Fruit fly (Drosophila melanogaster) whole organism, embryonic: ENCODE data around the gene CBP.
A peak's percentile ranks its signal among the peaks of the same experiment; 100 is the strongest.

Source experiments
- Adf1 ChIP-seq: fragments of 200-800 bp; sonication (Bioruptor generic); IDR thresholded peaks from 2 replicates; pipeline ENCODE4 v1.3.6; 2022; ENCODE audit warnings: missing biosample characterization, missing genetic modification characterization
- Bdp1 ChIP-seq: fragments of 200-800 bp; sonication (Bioruptor generic); optimal IDR thresholded peaks from 3 replicates; lab custom pipeline; 2016; ENCODE audit warnings: missing biosample characterization, missing genetic modification characterization
- CG11456 ChIP-seq: fragments of 200-800 bp; sonication (Bioruptor generic); IDR thresholded peaks from 3 replicates; pipeline ENCODE4 v1.3.6; 2022; ENCODE audit warnings: missing biosample characterization, missing genetic modification characterization
- CG11723 ChIP-seq: fragments of 200-800 bp; sonication (Bioruptor generic); optimal IDR thresholded peaks from 2 replicates; lab custom pipeline; 2017; ENCODE audit warnings: missing biosample characterization, mild to moderate bottlenecking, missing genetic modification characterization
- CG12236 ChIP-seq: fragments of 200-800 bp; sonication (Bioruptor generic); optimal IDR thresholded peaks from 2 replicates; lab custom pipeline; 2016; ENCODE audit warnings: missing biosample characterization, missing genetic modification characterization
- CG13624 ChIP-seq: fragments of 200-800 bp; sonication (Bioruptor generic); optimal IDR thresholded peaks from 2 replicates; lab custom pipeline; 2016; ENCODE audit warnings: missing biosample characterization, missing genetic modification characterization
- CG15011 ChIP-seq: fragments of 200-800 bp; sonication (Bioruptor generic); optimal IDR thresholded peaks from 3 replicates; lab custom pipeline; 2018; ENCODE audit warnings: missing biosample characterization, mild to moderate bottlenecking, missing genetic modification characterization
- CG1529 ChIP-seq: fragments of 200-800 bp; sonication (Bioruptor generic); optimal IDR thresholded peaks from 3 replicates; lab custom pipeline; 2018; ENCODE audit warnings: missing biosample characterization, missing genetic modification characterization
- CG18011 ChIP-seq: fragments of 200-800 bp; sonication (Bioruptor generic); optimal IDR thresholded peaks from 2 replicates; lab custom pipeline; 2017; ENCODE audit warnings: missing biosample characterization, missing genetic modification characterization, mild to moderate bottlenecking, moderate library complexity, missing genotype
- CG2120 ChIP-seq: fragments of 200-800 bp; sonication (Bioruptor generic); optimal IDR thresholded peaks from 3 replicates; lab custom pipeline; 2016; ENCODE audit warnings: missing biosample characterization, missing genetic modification characterization
- CG2678 ChIP-seq: fragments of 200-800 bp; sonication (Bioruptor generic); optimal IDR thresholded peaks from 3 replicates; lab custom pipeline; 2019; ENCODE audit warnings: missing biosample characterization, mild to moderate bottlenecking, missing genetic modification characterization, moderate library complexity
- CG2889 ChIP-seq: fragments of 200-800 bp; sonication (Bioruptor generic); IDR thresholded peaks from 3 replicates; pipeline ENCODE4 v1.3.6; 2022; ENCODE audit warnings: missing biosample characterization, missing genetic modification characterization
- CG31224 ChIP-seq: fragments of 200-800 bp; sonication (Bioruptor generic); IDR thresholded peaks from 2 replicates; pipeline ENCODE4 v1.3.6; 2022; ENCODE audit warnings: missing biosample characterization, missing genetic modification characterization
- CG33557 ChIP-seq: fragments of 200-800 bp; sonication (Bioruptor generic); optimal IDR thresholded peaks from 2 replicates; lab custom pipeline; 2019; ENCODE audit warnings: missing biosample characterization, mild to moderate bottlenecking, missing genetic modification characterization, moderate library complexity
- CG34376 ChIP-seq: fragments of 200-800 bp; sonication (Bioruptor generic); optimal IDR thresholded peaks from 2 replicates; lab custom pipeline; 2018; ENCODE audit warnings: missing biosample characterization, mild to moderate bottlenecking, missing genetic modification characterization
- CG3995 ChIP-seq: fragments of 200-800 bp; sonication (Bioruptor generic); optimal IDR thresholded peaks from 3 replicates; lab custom pipeline; 2016; ENCODE audit warnings: missing biosample characterization, missing genetic modification characterization
- CG7357 ChIP-seq: fragments of 200-800 bp; sonication (Bioruptor generic); IDR thresholded peaks from 3 replicates; pipeline ENCODE4 v1.3.6; 2022; ENCODE audit warnings: missing biosample characterization, missing genetic modification characterization
- CG7556 ChIP-seq: fragments of 200-800 bp; sonication (Bioruptor generic); optimal IDR thresholded peaks from 2 replicates; lab custom pipeline; 2017; ENCODE audit warnings: missing biosample characterization, mild to moderate bottlenecking, missing genetic modification characterization
- CG8290 ChIP-seq, 3 experiments: fragments of 200-800 bp; sonication (Bioruptor generic); optimal IDR thresholded peaks; 2 replicates each; lab custom pipeline; 2016 to 2019; ENCODE audit warnings: missing biosample characterization in 3 of 3, missing genetic modification characterization in 3 of 3, mild to moderate bottlenecking in 2 of 3, moderate library complexity in 1 of 3
- CG8924 ChIP-seq: fragments of 200-800 bp; optimal IDR thresholded peaks from 3 replicates; lab custom pipeline; 2019; ENCODE audit warnings: missing biosample characterization, mild to moderate bottlenecking, missing genetic modification characterization, moderate library complexity
- Dbx ChIP-seq: fragments of 200-800 bp; sonication (Bioruptor generic); IDR thresholded peaks from 3 replicates; pipeline ENCODE4 v1.3.6; 2022; ENCODE audit warnings: missing biosample characterization, missing genetic modification characterization
- Ets65A ChIP-seq: fragments of 200-800 bp; sonication (Bioruptor generic); peaks from one replicate; lab custom pipeline; 2016; ENCODE audit warnings: missing biosample characterization, missing genetic modification characterization
- Fer2 ChIP-seq: fragments of 200-800 bp; sonication (Bioruptor generic); optimal IDR thresholded peaks from 2 replicates; lab custom pipeline; 2018; ENCODE audit warnings: missing biosample characterization, mild to moderate bottlenecking, missing genetic modification characterization, moderate library complexity
- H15 ChIP-seq: fragments of 200-800 bp; sonication (Bioruptor generic); IDR thresholded peaks from 3 replicates; pipeline ENCODE4 v1.3.6; 2022; ENCODE audit warnings: missing biosample characterization, missing genetic modification characterization
- H2.0 ChIP-seq: fragments of 200-800 bp; sonication (Bioruptor generic); IDR thresholded peaks from 2 replicates; pipeline ENCODE4 v1.3.6; 2022; ENCODE audit warnings: missing biosample characterization, missing genetic modification characterization
- Hr39 ChIP-seq: fragments of >200 bp; optimal IDR thresholded peaks from 2 replicates; lab custom pipeline; 2017
- Lim3 ChIP-seq: fragments of 200-800 bp; sonication (Bioruptor generic); IDR thresholded peaks from 2 replicates; pipeline ENCODE4 v1.3.6; 2022; ENCODE audit warnings: missing biosample characterization, missing genetic modification characterization
- Med ChIP-seq: fragments of 200-800 bp; sonication (Bioruptor generic); peaks from one replicate; lab custom pipeline; 2016; ENCODE audit warnings: missing biosample characterization, missing genetic modification characterization, mild to moderate bottlenecking, inconsistent platforms, moderate library complexity
- Mes4 ChIP-seq: fragments of 200-800 bp; sonication (Bioruptor generic); optimal IDR thresholded peaks from 2 replicates; lab custom pipeline; 2016; ENCODE audit warnings: missing biosample characterization, missing genetic modification characterization
- Oaz ChIP-seq: fragments of 200-800 bp; sonication (Bioruptor generic); IDR thresholded peaks from 2 replicates; pipeline ENCODE4 v1.3.6; 2022; ENCODE audit warnings: missing biosample characterization, missing genetic modification characterization
- PHDP ChIP-seq: fragments of 200-800 bp; sonication (Bioruptor generic); optimal IDR thresholded peaks from 3 replicates; lab custom pipeline; 2018; ENCODE audit warnings: missing biosample characterization, mild to moderate bottlenecking, missing genetic modification characterization, moderate library complexity
- Ravus ChIP-seq: fragments of 200-800 bp; sonication (Bioruptor generic); IDR thresholded peaks from 2 replicates; pipeline ENCODE4 v1.3.6; 2022; ENCODE audit warnings: missing biosample characterization, missing genetic modification characterization
- Rx ChIP-seq: fragments of 200-800 bp; sonication (Bioruptor generic); IDR thresholded peaks from 2 replicates; pipeline ENCODE4 v1.3.6; 2022; ENCODE audit warnings: missing biosample characterization, missing genetic modification characterization
- al ChIP-seq: fragments of 200-800 bp; sonication (Bioruptor generic); IDR thresholded peaks from 2 replicates; pipeline ENCODE4 v1.3.6; 2022; ENCODE audit warnings: missing biosample characterization, missing genetic modification characterization
- corto ChIP-seq: fragments of 200-800 bp; sonication (Bioruptor generic); optimal IDR thresholded peaks from 2 replicates; lab custom pipeline; 2016; ENCODE audit warnings: missing biosample characterization, mild to moderate bottlenecking, missing genetic modification characterization, moderate library complexity
- ems ChIP-seq: fragments of 200-800 bp; sonication (Bioruptor generic); optimal IDR thresholded peaks from 3 replicates; lab custom pipeline; 2016; ENCODE audit warnings: missing biosample characterization, missing genetic modification characterization
- gt ChIP-seq: fragments of 200-800 bp; sonication (Bioruptor generic); IDR thresholded peaks from 2 replicates; pipeline ENCODE4 v1.3.6; 2022; ENCODE audit warnings: missing biosample characterization, missing genetic modification characterization
- hkb ChIP-seq, 2 experiments: fragments of 200-800 bp in 1 of 2; fragments of >200 bp in 1 of 2; sonication (Bioruptor generic) in 1 of 2; IDR thresholded peaks in 1 of 2; optimal IDR thresholded peaks in 1 of 2; 2 replicates each; pipeline versions ENCODE4 v1.3.6 to Lab custom; 2017 to 2022; ENCODE audit warnings: missing biosample characterization in 1 of 2, missing genetic modification characterization in 1 of 2
- jumu ChIP-seq: fragments of 200-800 bp; sonication (Bioruptor generic); optimal IDR thresholded peaks from 3 replicates; lab custom pipeline; 2016; ENCODE audit warnings: missing biosample characterization, missing genetic modification characterization
- lbe ChIP-seq: fragments of 200-800 bp; sonication (Bioruptor generic); optimal IDR thresholded peaks from 2 replicates; lab custom pipeline; 2016; ENCODE audit warnings: missing biosample characterization, mild to moderate bottlenecking, missing genetic modification characterization
- nau ChIP-seq: fragments of 200-800 bp; sonication (Bioruptor generic); optimal IDR thresholded peaks from 3 replicates; lab custom pipeline; 2017; ENCODE audit warnings: missing biosample characterization, mild to moderate bottlenecking, missing genetic modification characterization, missing genetic modification reagents
- nerfin-1 ChIP-seq: fragments of 200-800 bp; sonication (Bioruptor generic); optimal IDR thresholded peaks from 3 replicates; lab custom pipeline; 2019; ENCODE audit warnings: missing biosample characterization, mild to moderate bottlenecking, missing genetic modification characterization, moderate library complexity
- pnt ChIP-seq: fragments of 200-800 bp; sonication (Bioruptor generic); optimal IDR thresholded peaks from 3 replicates; lab custom pipeline; 2016; ENCODE audit warnings: missing biosample characterization, missing genetic modification characterization
- pzg ChIP-seq: fragments of 200-800 bp; sonication (Bioruptor generic); optimal IDR thresholded peaks from 3 replicates; lab custom pipeline; 2018; ENCODE audit warnings: missing biosample characterization, mild to moderate bottlenecking, missing genetic modification characterization, moderate library complexity
- sc ChIP-seq, 3 experiments: fragments of >200 bp in 2 of 3; fragments of 200-800 bp in 1 of 3; sonication (Bioruptor generic) in 1 of 3; optimal IDR thresholded peaks; 2 replicates in 2 of 3; 3 replicates in 1 of 3; lab custom pipeline; 2017; ENCODE audit warnings: mild to moderate bottlenecking in 1 of 3, missing biosample characterization in 1 of 3, missing genetic modification characterization in 1 of 3, missing genetic modification reagents in 1 of 3
- sens-2 ChIP-seq: fragments of 200-800 bp; sonication (Bioruptor generic); IDR thresholded peaks from 2 replicates; pipeline ENCODE4 v1.3.6; 2022; ENCODE audit warnings: missing biosample characterization, missing genetic modification characterization
- sug ChIP-seq: fragments of 200-800 bp; optimal IDR thresholded peaks from 2 replicates; lab custom pipeline; 2019; ENCODE audit warnings: missing biosample characterization, mild to moderate bottlenecking, missing genetic modification characterization, moderate library complexity
- z ChIP-seq: fragments of 200-800 bp; sonication (Bioruptor generic); IDR thresholded peaks from 3 replicates; pipeline ENCODE4 v1.3.6; 2022; ENCODE audit warnings: missing biosample characterization, missing genetic modification characterization

Gene CBP

dm6 chrX:7336121-7336961, 811 bp upstream of the CBP start (continued):
- TF ChIP-seq CG15011 (GFP tag; lab: Kevin White, UChicago), result peak; percentile 83
- TF ChIP-seq CG12236 (GFP tag; lab: Kevin White, UChicago), result peak; percentile 89
- peak; percentile 96 for TF ChIP-seq Med (GFP tag; lab: Kevin White, UChicago)
- no peak for TF ChIP-seq Adf1 (GFP tag; lab: Robert Waterston, UW)
- peak; percentile 61 for TF ChIP-seq CG18011 (GFP tag; lab: Kevin White, UChicago)
- peak; percentile 50; the same call in 1 of the 2 replicates for TF ChIP-seq al (GFP tag; lab: Robert Waterston, UW)
- peak; percentile 61 for TF ChIP-seq Lim3
- peak; percentile 77 for TF ChIP-seq H2.0 (GFP tag; lab: Robert Waterston, UW)
- TF ChIP-seq sug (tag; lab: Kevin White, UChicago), result peak; percentile 63
- TF ChIP-seq Fer2 (tag; lab: Kevin White, UChicago), result peak; percentile 40
- TF ChIP-seq CG1529 (GFP tag; lab: Kevin White, UChicago), result peak; percentile 93
- TF ChIP-seq CG31224 (GFP tag; lab: Robert Waterston, UW), result peak; percentile 51; the same call in 1 of the 2 replicates
- peak; percentile 74 for TF ChIP-seq CG8290 (GFP tag; optimal IDR thresholded peaks at IDR 0.05; lab: Kevin White, UChicago)
- TF ChIP-seq CG8290 (tag; optimal IDR thresholded peaks at IDR 0.05; lab: Kevin White, UChicago), result peak; percentile 63 to 93
- peak; percentile 77 for TF ChIP-seq Bdp1
- peak; percentile 56 for TF ChIP-seq Oaz (GFP tag; lab: Robert Waterston, UW)
- TF ChIP-seq CG11723 (GFP tag; lab: Kevin White, UChicago), result peak; percentile 86
- peak; percentile 79 for TF ChIP-seq CG7357
- TF ChIP-seq CG3995, result peak; percentile 15
- no peak for TF ChIP-seq hkb (optimal IDR thresholded peaks at IDR 0.05; lab: Kevin White, UChicago)
- peak; percentile 90 for TF ChIP-seq hkb (GFP tag; IDR thresholded peaks at IDR 0.05; lab: Robert Waterston, UW)
- peak; percentile 80 for TF ChIP-seq Rx (GFP tag; lab: Robert Waterston, UW)
- TF ChIP-seq jumu (GFP tag; lab: Kevin White, UChicago), result peak; percentile 88
- no peak for TF ChIP-seq corto (GFP tag; lab: Kevin White, UChicago)
- TF ChIP-seq CG8924, result peak; percentile 95
- peak; percentile 58; the same call in 1 of the 2 replicates for TF ChIP-seq gt (GFP tag; lab: Robert Waterston, UW)
- no peak for TF ChIP-seq z (GFP tag; lab: Robert Waterston, UW)
- peak; percentile 89 for TF ChIP-seq Mes4 (GFP tag; lab: Kevin White, UChicago)
- no peak for TF ChIP-seq sc (optimal IDR thresholded peaks at IDR 0.05; lab: Kevin White, UChicago)
- TF ChIP-seq sc (GFP tag; optimal IDR thresholded peaks at IDR 0.05; lab: Kevin White, UChicago), result peak; percentile 92
- TF ChIP-seq Dbx (GFP tag; lab: Robert Waterston, UW), result no peak
- TF ChIP-seq Hr39 (lab: Kevin White, UChicago), result no peak
- peak; percentile 85 for TF ChIP-seq CG7556 (GFP tag; lab: Kevin White, UChicago)
- TF ChIP-seq nerfin-1 (tag; lab: Kevin White, UChicago), result peak; percentile 91
- TF ChIP-seq PHDP, result peak; percentile 93
- peak; percentile 63; the same call in 2 of the 3 replicates for TF ChIP-seq CG2889 (GFP tag; lab: Robert Waterston, UW)
- TF ChIP-seq Ets65A (GFP tag; lab: Kevin White, UChicago), result peak; percentile 99
- peak; percentile 87 for TF ChIP-seq CG33557 (GFP tag; lab: Kevin White, UChicago)
- peak; percentile 1 for TF ChIP-seq pzg
- TF ChIP-seq nau (GFP tag; lab: Kevin White, UChicago), result peak; percentile 86
- TF ChIP-seq sens-2 (GFP tag; lab: Robert Waterston, UW), result peak; percentile 55; the same call in 1 of the 2 replicates
- TF ChIP-seq Ravus, result peak; percentile 49
- no peak for TF ChIP-seq CG34376
- TF ChIP-seq pnt (GFP tag; lab: Kevin White, UChicago), result peak; percentile 90
- TF ChIP-seq CG13624, result peak; percentile 84
- peak; percentile 79 for TF ChIP-seq CG2120 (GFP tag; lab: Kevin White, UChicago)
- peak; percentile 94 for TF ChIP-seq CG2678 (tag; lab: Kevin White, UChicago)
- peak; percentile 57; the same call in 1 of the 3 replicates for TF ChIP-seq CG11456
- peak; percentile 83 for TF ChIP-seq H15 (GFP tag; lab: Robert Waterston, UW)
- no peak for TF ChIP-seq lbe (GFP tag; lab: Kevin White, UChicago)
- peak; percentile 88 for TF ChIP-seq ems (GFP tag; lab: Kevin White, UChicago)
